Fruit fly (Drosophila melanogaster): ENCODE measurements around the gene Hsp23.

Hsp23 gene

DNA sequence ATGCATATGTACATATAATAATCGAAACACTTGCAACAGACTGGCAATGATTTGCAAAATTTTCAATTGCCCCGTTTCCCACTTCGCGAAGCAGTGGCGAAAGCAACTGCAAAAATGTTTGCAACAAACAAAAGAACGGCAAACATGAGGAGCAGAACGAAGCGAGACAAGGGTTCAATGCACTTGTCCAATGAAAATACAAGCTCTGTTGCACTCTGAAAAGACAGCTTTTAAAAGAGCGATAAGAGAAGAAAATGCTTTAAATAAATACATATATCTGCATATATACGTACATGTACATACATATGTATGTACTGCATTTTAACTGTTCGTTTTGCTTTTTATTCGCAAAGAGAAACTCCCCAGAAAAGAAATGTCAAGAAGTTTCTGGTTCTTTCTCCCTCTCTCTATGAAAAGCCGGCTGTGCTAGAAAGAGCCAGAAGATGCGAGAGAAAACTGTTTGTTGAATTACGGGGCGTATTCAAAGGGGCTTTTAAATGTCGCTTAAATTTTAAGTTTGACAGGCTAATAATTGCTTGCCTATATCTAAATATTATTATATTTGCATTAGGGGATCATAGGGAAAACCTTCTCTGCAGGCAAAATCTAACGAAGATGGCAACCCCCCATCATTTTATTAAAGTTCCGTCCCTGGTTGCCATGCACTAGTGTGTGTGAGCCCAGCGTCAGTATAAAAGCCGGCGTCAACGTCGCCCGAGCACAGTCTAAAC, 1.8 kb downstream of the Hsp23 start, which contains the start of gene Hsp27 (continued):
- TF ChIP-seq ems (GFP tag; optimal IDR thresholded peaks at IDR 0.05) (peak; percentile 99), sqz (GFP tag; optimal IDR thresholded peaks at IDR 0.05) (peak; percentile 93), gcm (GFP tag; optimal IDR thresholded peaks at IDR 0.05) (peak; percentile 97), CG14050 (GFP tag; IDR thresholded peaks at IDR 0.05) (peak; percentile 97), CG11696 (GFP tag; IDR thresholded peaks at IDR 0.05) (peak; percentile 93), CG4282 (GFP tag; optimal IDR thresholded peaks at IDR 0.05) (peak; percentile 62), ap (GFP tag; IDR thresholded peaks at IDR 0.05) (peak; percentile 95), CrebB (tag; optimal IDR thresholded peaks at IDR 0.05) (peak; percentile 93), CG34224 (GFP tag; IDR thresholded peaks at IDR 0.05; ENCODE audit: partially characterized antibody) (peak; percentile 31; the same call in 1 of the 3 replicates), CG11504 (tag; optimal IDR thresholded peaks at IDR 0.05) (peak; percentile 97), zen2 (GFP tag; IDR thresholded peaks at IDR 0.05; ENCODE audit: partially characterized antibody) (no peak), croc (GFP tag; conservative IDR thresholded peaks at IDR 0.05) (peak; percentile 98), CG11085 (GFP tag; IDR thresholded peaks at IDR 0.05) (peak; percentile 97), inv (GFP tag; IDR thresholded peaks at IDR 0.05; ENCODE audit: partially characterized antibody) (no peak), HLH54F (GFP tag; optimal IDR thresholded peaks at IDR 0.05) (peak; percentile 86), Stat92E (GFP tag; optimal IDR thresholded peaks at IDR 0.05) (peak in 1 of 3 experiments; percentile 94), CG13287 (GFP tag; IDR thresholded peaks at IDR 0.05; ENCODE audit: partially characterized antibody) (no peak; the same call in 1 of the 2 replicates), Max (GFP tag; optimal IDR thresholded peaks at IDR 0.05) (peak; percentile 98), CG3838 (GFP tag; optimal IDR thresholded peaks at IDR 0.05) (peak; percentile 87), H15 (GFP tag; IDR thresholded peaks at IDR 0.05) (peak; percentile 99), CG15696 (tag; optimal IDR thresholded peaks at IDR 0.05) (peak; percentile 79), Hr39 (optimal IDR thresholded peaks at IDR 0.05) (no peak), ro (GFP tag; IDR thresholded peaks at IDR 0.05) (peak; percentile 96), mirr (GFP tag; optimal IDR thresholded peaks at IDR 0.05) (peak; percentile 81), CG11247 (GFP tag; IDR thresholded peaks at IDR 0.05) (peak; percentile 98), CG32772 (GFP tag; IDR thresholded peaks at IDR 0.05) (peak; percentile 99), CG8290 (GFP tag; optimal IDR thresholded peaks at IDR 0.05) (peak; percentile 95), CG8290 (tag; optimal IDR thresholded peaks at IDR 0.05) (peak in 1 of 2 experiments; percentile 66), ftz-f1 (GFP tag; optimal IDR thresholded peaks at IDR 0.05) (peak; percentile 81), CG9437 (GFP tag; optimal IDR thresholded peaks at IDR 0.05) (peak; percentile 92), Vsx1 (GFP tag; optimal IDR thresholded peaks at IDR 0.05) (peak; percentile 96), hbn (GFP tag; IDR thresholded peaks at IDR 0.05; ENCODE audit: partially characterized antibody) (no peak), CG8281 (tag; optimal IDR thresholded peaks at IDR 0.05) (peak; percentile 89), NfI (GFP tag; optimal IDR thresholded peaks at IDR 0.05) (peak; percentile 97), Sin3A (optimal IDR thresholded peaks at IDR 0.05) (no peak), bcd (GFP tag; optimal IDR thresholded peaks at IDR 0.05) (peak; percentile 99), NC2α (GFP tag; optimal IDR thresholded peaks at IDR 0.05) (peak; percentile 65), CG18476 (GFP tag; optimal IDR thresholded peaks at IDR 0.05) (peak; percentile 98), CG16779 (GFP tag; IDR thresholded peaks at IDR 0.05) (peak; percentile 97), Nf-YC (tag; optimal IDR thresholded peaks at IDR 0.05) (peak; percentile 82), nmo (GFP tag; optimal IDR thresholded peaks at IDR 0.05) (peak; percentile 99), CG11456 (GFP tag; IDR thresholded peaks at IDR 0.05) (peak; percentile 98), ato (GFP tag; IDR thresholded peaks at IDR 0.05; ENCODE audit: partially characterized antibody) (no peak), CG4854 (GFP tag; optimal IDR thresholded peaks at IDR 0.05) (peak; percentile 96), danr (GFP tag; IDR thresholded peaks at IDR 0.05) (peak; percentile 97), CG10274 (GFP tag; optimal IDR thresholded peaks at IDR 0.05) (peak; percentile 90), CG2120 (GFP tag; optimal IDR thresholded peaks at IDR 0.05) (peak; percentile 97), caup (GFP tag; optimal IDR thresholded peaks at IDR 0.05; ENCODE audit: severe bottlenecking) (peak; percentile 95), CG15514 (GFP tag; optimal IDR thresholded peaks at IDR 0.05) (peak; percentile 93)

All from whole organism, embryonic.